Worm (Caenorhabditis elegans) whole organism, L1 larva: ENCODE measurements around the gene F21D12.3.

Experiments used
- Y116A8C.19 ChIP-seq: sonication (generic microtip); optimal IDR thresholded peaks from 2 replicates; lab custom pipeline; 2016; ENCODE audit warnings: missing compliant biosample characterization, missing genetic modification characterization, borderline replicate concordance
- aha-1 ChIP-seq: fragments of 150-350 bp; optimal IDR thresholded peaks from 2 replicates; lab custom pipeline; 2014; ENCODE audit warnings: missing biosample characterization, missing genetic modification characterization
- alr-1 ChIP-seq: fragments of 200-800 bp; sonication (Bioruptor generic); optimal IDR thresholded peaks from 2 replicates; lab custom pipeline; 2018; ENCODE audit warnings: borderline replicate concordance, mild to moderate bottlenecking, missing genetic modification characterization, missing compliant biosample characterization
- aly-2 ChIP-seq: fragments of 150-350 bp; optimal IDR thresholded peaks from 2 replicates; lab custom pipeline; 2014; ENCODE audit warnings: missing biosample characterization, missing genetic modification characterization
- blmp-1 ChIP-seq: fragments of 150-350 bp; optimal IDR thresholded peaks from 2 replicates; lab custom pipeline; 2014; ENCODE audit warnings: missing biosample characterization, missing genetic modification characterization
- ceh-63 ChIP-seq: fragments of 200-800 bp; sonication (Bioruptor generic); optimal IDR thresholded peaks from 2 replicates; lab custom pipeline; 2018; ENCODE audit warnings: mild to moderate bottlenecking, missing genetic modification characterization, missing compliant biosample characterization
- ceh-8 ChIP-seq: fragments of 200-800 bp; sonication (Bioruptor generic); optimal IDR thresholded peaks from 2 replicates; lab custom pipeline; 2018; ENCODE audit warnings: mild to moderate bottlenecking, missing genetic modification characterization, moderate library complexity, missing compliant biosample characterization
- ceh-82 ChIP-seq, 3 experiments: fragments of 150-350 bp in 1 of 3; sonication (generic microtip) in 2 of 3; optimal IDR thresholded peaks; 2 replicates each; lab custom pipeline; 2014 to 2017; ENCODE audit warnings: missing biosample characterization in 3 of 3, missing genetic modification characterization in 3 of 3
- ceh-90 ChIP-seq: sonication (generic microtip); optimal IDR thresholded peaks from 2 replicates; lab custom pipeline; 2016; ENCODE audit warnings: missing genetic modification characterization, missing compliant biosample characterization
- ces-1 ChIP-seq: fragments of 150-350 bp; optimal IDR thresholded peaks from 2 replicates; lab custom pipeline; 2014; ENCODE audit warnings: missing biosample characterization, missing genetic modification reagents, missing genetic modification characterization
- efl-1 ChIP-seq, 4 experiments: fragments of 150-350 bp; optimal IDR thresholded peaks in 3 of 4; peaks in 1 of 4; 1 replicate in 1 of 4; 2 replicates in 3 of 4; lab custom pipeline; 2014; ENCODE audit warnings: missing biosample characterization in 2 of 4, missing genetic modification characterization in 2 of 4, missing genetic modification reagents in 2 of 4
- egl-13 ChIP-seq: sonication (generic microtip); optimal IDR thresholded peaks from 2 replicates; lab custom pipeline; 2016; ENCODE audit warnings: missing genotype, missing genetic modification reagents, missing genetic modification characterization, missing compliant biosample characterization
- egl-27 ChIP-seq, 2 experiments: fragments of 150-350 bp in 1 of 2; sonication (generic microtip); optimal IDR thresholded peaks; 3 replicates each; lab custom pipeline; 2017 to 2018; ENCODE audit warnings: missing biosample characterization in 2 of 2, missing genetic modification characterization in 2 of 2, missing genetic modification reagents in 2 of 2
- elt-2 ChIP-seq: sonication (generic microtip); optimal IDR thresholded peaks from 2 replicates; lab custom pipeline; 2016; ENCODE audit warnings: missing genetic modification characterization, mild to moderate bottlenecking, inconsistent platforms, missing compliant biosample characterization, missing genetic modification reagents
- elt-3 ChIP-seq, 6 experiments: fragments of 150-350 bp in 1 of 6; sonication (generic microtip); optimal IDR thresholded peaks; 2 replicates each; lab custom pipeline; 2017 to 2018; ENCODE audit warnings: missing biosample characterization in 6 of 6, missing genetic modification characterization in 6 of 6, inconsistent platforms in 1 of 6
- ets-5 ChIP-seq: fragments of 200-800 bp; sonication (Bioruptor generic); IDR thresholded peaks from 2 replicates; pipeline ENCODE4 v1.3.6; 2022; ENCODE audit warnings: missing genetic modification characterization, missing compliant biosample characterization
- fos-1 ChIP-seq: fragments of 150-350 bp; optimal IDR thresholded peaks from 2 replicates; lab custom pipeline; 2014; ENCODE audit warnings: missing biosample characterization, missing genetic modification characterization
- grh-1 ChIP-seq: fragments of 200-800 bp; sonication (Bioruptor generic); IDR thresholded peaks from 2 replicates; pipeline ENCODE4 v1.3.6; 2022; ENCODE audit warnings: missing genetic modification reagents, missing genetic modification characterization, missing compliant biosample characterization
- irx-1 ChIP-seq: sonication (generic microtip); optimal IDR thresholded peaks from 2 replicates; lab custom pipeline; 2016; ENCODE audit warnings: missing genetic modification characterization, missing compliant biosample characterization
- isw-1 ChIP-seq: fragments of 200-800 bp; sonication (Bioruptor generic); IDR thresholded peaks from 2 replicates; pipeline ENCODE4 v1.3.6; 2022; ENCODE audit warnings: missing genetic modification characterization, missing compliant biosample characterization
- jun-1 ChIP-seq: fragments of 150-350 bp; optimal IDR thresholded peaks from 2 replicates; lab custom pipeline; 2014; ENCODE audit warnings: missing biosample characterization, missing genetic modification reagents, missing genetic modification characterization
- lin-14 ChIP-seq: fragments of 200-800 bp; sonication (Bioruptor generic); optimal IDR thresholded peaks from 2 replicates; lab custom pipeline; 2018; ENCODE audit warnings: mild to moderate bottlenecking, missing genetic modification characterization, moderate library complexity, missing compliant biosample characterization
- lin-15B ChIP-seq: fragments of 150-350 bp; sonication (generic microtip); optimal IDR thresholded peaks from 3 replicates; lab custom pipeline; 2014; ENCODE audit warnings: missing biosample characterization, missing genetic modification characterization
- lin-35 ChIP-seq, 2 experiments: fragments of 150-350 bp; optimal IDR thresholded peaks; 2 replicates each; lab custom pipeline; 2014; ENCODE audit warnings: missing biosample characterization in 2 of 2, missing genetic modification characterization in 2 of 2, missing genetic modification reagents in 2 of 2
- lin-39 ChIP-seq: fragments of 150-350 bp; optimal IDR thresholded peaks from 2 replicates; lab custom pipeline; 2014; ENCODE audit warnings: missing biosample characterization, missing genetic modification reagents, missing genetic modification characterization
- lir-3 ChIP-seq: sonication (generic microtip); optimal IDR thresholded peaks from 2 replicates; lab custom pipeline; 2016; ENCODE audit warnings: mild to moderate bottlenecking, missing genetic modification characterization, moderate library complexity, missing compliant biosample characterization; ENCODE audit not compliant: poor library complexity
- lsy-2 ChIP-seq, 2 experiments: fragments of 150-350 bp; optimal IDR thresholded peaks; 2 replicates each; lab custom pipeline; 2014; ENCODE audit warnings: missing biosample characterization in 2 of 2, missing genetic modification characterization in 2 of 2
- mdl-1 ChIP-seq, 2 experiments: fragments of 150-350 bp; optimal IDR thresholded peaks; 2 replicates each; lab custom pipeline; 2014 to 2017; ENCODE audit warnings: missing biosample characterization in 2 of 2, missing genetic modification characterization in 2 of 2, inconsistent platforms in 1 of 2
- nhr-11 ChIP-seq: fragments of 150-350 bp; optimal IDR thresholded peaks from 2 replicates; lab custom pipeline; 2014; ENCODE audit warnings: missing biosample characterization, missing genetic modification characterization
- nhr-20 ChIP-seq: sonication (generic microtip); optimal IDR thresholded peaks from 2 replicates; lab custom pipeline; 2016; ENCODE audit warnings: mild to moderate bottlenecking, missing genetic modification characterization, missing compliant biosample characterization
- nhr-237 ChIP-seq: fragments of 150-350 bp; optimal IDR thresholded peaks from 2 replicates; lab custom pipeline; 2014; ENCODE audit warnings: missing biosample characterization, missing genetic modification characterization
- nhr-47 ChIP-seq: sonication (generic microtip); optimal IDR thresholded peaks from 2 replicates; lab custom pipeline; 2016; ENCODE audit warnings: mild to moderate bottlenecking, missing genetic modification characterization, moderate library complexity, missing compliant biosample characterization
- nhr-71 ChIP-seq: sonication (generic microtip); optimal IDR thresholded peaks from 2 replicates; lab custom pipeline; 2016; ENCODE audit warnings: mild to moderate bottlenecking, missing genetic modification characterization, moderate library complexity, missing compliant biosample characterization
- nhr-84 ChIP-seq: sonication (generic microtip); optimal IDR thresholded peaks from 2 replicates; lab custom pipeline; 2017; ENCODE audit warnings: missing biosample characterization, missing genetic modification characterization
- nhr-85 ChIP-seq: sonication (generic microtip); peaks from one replicate; lab custom pipeline; 2016; ENCODE audit warnings: missing genetic modification characterization, inconsistent platforms, missing compliant biosample characterization
- nhr-90 ChIP-seq: sonication (generic microtip); optimal IDR thresholded peaks from 2 replicates; lab custom pipeline; 2016; ENCODE audit warnings: mild to moderate bottlenecking, missing genetic modification characterization, missing compliant biosample characterization; ENCODE audit not compliant: poor library complexity
- pax-3 ChIP-seq: fragments of 200-800 bp; sonication (Bioruptor generic); optimal IDR thresholded peaks from 2 replicates; lab custom pipeline; 2018; ENCODE audit warnings: mild to moderate bottlenecking, missing genetic modification characterization, moderate library complexity, missing compliant biosample characterization
- pqm-1 ChIP-seq: sonication (generic microtip); optimal IDR thresholded peaks from 3 replicates; lab custom pipeline; 2017; ENCODE audit warnings: missing biosample characterization, missing genetic modification characterization
- rnt-1 ChIP-seq: sonication (generic microtip); optimal IDR thresholded peaks from 2 replicates; lab custom pipeline; 2016; ENCODE audit warnings: mild to moderate bottlenecking, missing genetic modification characterization, moderate library complexity, missing compliant biosample characterization
- snpc-4 ChIP-seq: fragments of 150-350 bp; optimal IDR thresholded peaks from 2 replicates; lab custom pipeline; 2014; ENCODE audit warnings: missing biosample characterization, missing genetic modification characterization
- snu-23 ChIP-seq: sonication (generic microtip); optimal IDR thresholded peaks from 2 replicates; lab custom pipeline; 2016; ENCODE audit warnings: missing genetic modification characterization, missing compliant biosample characterization
- swsn-7 ChIP-seq: sonication (generic microtip); optimal IDR thresholded peaks from 2 replicates; lab custom pipeline; 2016; ENCODE audit warnings: missing genetic modification characterization, missing compliant biosample characterization
- tbx-2 ChIP-seq: sonication (generic microtip); optimal IDR thresholded peaks from 2 replicates; lab custom pipeline; 2016; ENCODE audit warnings: missing genetic modification characterization, missing compliant biosample characterization
- unc-62 ChIP-seq: fragments of 150-350 bp; optimal IDR thresholded peaks from 2 replicates; lab custom pipeline; 2014; ENCODE audit warnings: missing biosample characterization, missing genetic modification reagents, missing genetic modification characterization
- unc-86 ChIP-seq: sonication (generic microtip); optimal IDR thresholded peaks from 2 replicates; lab custom pipeline; 2016; ENCODE audit warnings: missing genetic modification characterization, missing compliant biosample characterization
- unc-98 ChIP-seq: fragments of 200-800 bp; sonication (Bioruptor generic); IDR thresholded peaks from 2 replicates; pipeline ENCODE4 v1.3.6; 2022; ENCODE audit warnings: missing genetic modification characterization, missing compliant biosample characterization
- xbp-1 ChIP-seq: sonication (generic microtip); optimal IDR thresholded peaks from 2 replicates; lab custom pipeline; 2016; ENCODE audit warnings: missing genetic modification characterization, missing compliant biosample characterization
- zag-1 ChIP-seq: fragments of 150-350 bp; optimal IDR thresholded peaks from 2 replicates; lab custom pipeline; 2014; ENCODE audit warnings: missing biosample characterization, missing genetic modification characterization

F21D12.3 gene

ce11 chrII:7277257-7277656, 46.6 kb downstream of the F21D12.3 start:
- no peak for TF ChIP-seq fos-1
- TF ChIP-seq ceh-82 (tag; optimal IDR thresholded peaks at IDR 0.05; lab: Kevin White, UChicago): no peak
- no peak for TF ChIP-seq aly-2 (tag; lab: Kevin White, UChicago)
- no peak for TF ChIP-seq unc-62 (GFP tag; lab: Kevin White, UChicago)
- TF ChIP-seq ets-5 (GFP tag; lab: Robert Waterston, UW): no peak
- TF ChIP-seq nhr-11 (tag; lab: Kevin White, UChicago): no peak
- no peak for TF ChIP-seq zag-1 (tag; lab: Kevin White, UChicago)
- TF ChIP-seq nhr-84 (tag; lab: Kevin White, UChicago): no peak
- TF ChIP-seq nhr-47 (tag; lab: Kevin White, UChicago): no peak
- peak; percentile 24 for TF ChIP-seq nhr-71 (tag; lab: Kevin White, UChicago)
- peak; percentile 88 for TF ChIP-seq elt-2 (tag; lab: Kevin White, UChicago)
- TF ChIP-seq xbp-1: no peak
- no peak for TF ChIP-seq ceh-8 (GFP tag; lab: Kevin White, UChicago)
- TF ChIP-seq lsy-2 (tag; optimal IDR thresholded peaks at IDR 0.05; lab: Kevin White, UChicago): no peak
- TF ChIP-seq unc-86: no peak
- TF ChIP-seq nhr-237 (tag; lab: Kevin White, UChicago): no peak
- TF ChIP-seq ceh-63 (GFP tag; lab: Kevin White, UChicago): no peak
- no peak for TF ChIP-seq irx-1 (tag; lab: Kevin White, UChicago)
- no peak for TF ChIP-seq swsn-7 (tag; lab: Kevin White, UChicago)
- no peak for TF ChIP-seq alr-1 (tag; lab: Kevin White, UChicago)
- TF ChIP-seq nhr-20 (tag; lab: Kevin White, UChicago): peak; percentile 20
- TF ChIP-seq pqm-1 (tag; lab: Kevin White, UChicago): no peak

DNA sequence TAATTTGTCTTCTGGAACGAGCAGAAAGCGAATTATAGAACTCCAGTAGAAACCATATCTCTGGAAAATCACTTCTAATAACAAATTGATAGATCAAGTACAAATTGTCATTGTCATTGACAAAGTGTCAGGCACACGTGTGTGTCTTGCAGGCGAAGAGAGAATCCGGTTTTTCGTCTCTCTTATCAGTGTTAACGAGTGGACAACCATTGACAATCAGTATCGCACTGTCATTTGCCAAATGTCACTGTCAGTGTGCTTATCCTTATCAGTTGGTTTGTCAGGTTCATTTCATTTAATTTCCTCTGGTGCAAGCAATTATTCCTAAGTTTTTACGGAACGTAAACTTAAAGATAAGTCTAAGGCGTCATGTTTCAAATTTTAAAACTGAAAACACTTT, 50.3 kb downstream of the F21D12.3 start:
- no peak for TF ChIP-seq nhr-71 (tag; lab: Kevin White, UChicago)
- TF ChIP-seq isw-1 (GFP tag; lab: Robert Waterston, UW): no peak
- no peak for TF ChIP-seq snu-23 (GFP tag; lab: Kevin White, UChicago)
- no peak for TF ChIP-seq lin-39
- no peak for TF ChIP-seq rnt-1 (tag; lab: Kevin White, UChicago)
- TF ChIP-seq fos-1: no peak
- TF ChIP-seq elt-2 (tag; lab: Kevin White, UChicago): peak; percentile 71
- TF ChIP-seq swsn-7 (tag; lab: Kevin White, UChicago): no peak
- TF ChIP-seq efl-1 (optimal IDR thresholded peaks at IDR 0.05; lab: Kevin White, UChicago): no peak
- TF ChIP-seq efl-1 (GFP tag; optimal IDR thresholded peaks at IDR 0.05 in 1 of 2; lab: Kevin White, UChicago): no peak
- TF ChIP-seq mdl-1 (tag; optimal IDR thresholded peaks at IDR 0.05; lab: Kevin White, UChicago): peak in 1 of 2 experiments; percentile 16
- TF ChIP-seq lin-15B (tag; lab: Kevin White, UChicago): no peak
- TF ChIP-seq lin-14 (GFP tag; lab: Kevin White, UChicago): peak; percentile 31
- TF ChIP-seq egl-13 (tag; lab: Kevin White, UChicago): no peak
- TF ChIP-seq pax-3: no peak
- no peak for TF ChIP-seq ceh-90 (tag; lab: Kevin White, UChicago)
- TF ChIP-seq pqm-1 (tag; lab: Kevin White, UChicago): peak; percentile 61
- TF ChIP-seq jun-1 (tag; lab: Kevin White, UChicago): no peak
- TF ChIP-seq Y116A8C.19 (tag; lab: Kevin White, UChicago): no peak
- no peak for TF ChIP-seq unc-62 (GFP tag; lab: Kevin White, UChicago)
- peak; percentile 12 for TF ChIP-seq nhr-20 (tag; lab: Kevin White, UChicago)
- TF ChIP-seq egl-27 (tag; optimal IDR thresholded peaks at IDR 0.05; lab: Kevin White, UChicago): no peak
- no peak for TF ChIP-seq unc-98 (GFP tag; lab: Robert Waterston, UW)
- no peak for TF ChIP-seq lsy-2 (tag; optimal IDR thresholded peaks at IDR 0.05; lab: Kevin White, UChicago)
- TF ChIP-seq blmp-1 (tag; lab: Kevin White, UChicago): no peak
- TF ChIP-seq, all 84 proteins: peak for 5

- TF ChIP-seq lsy-2 (tag; optimal IDR thresholded peaks at IDR 0.05; lab: Kevin White, UChicago) (peak in 1 of 2 experiments; percentile 12), nhr-90 (tag; lab: Kevin White, UChicago) (peak; percentile 6), nhr-71 (tag; lab: Kevin White, UChicago) (peak; percentile 36), elt-3 (tag; optimal IDR thresholded peaks at IDR 0.05; lab: Kevin White, UChicago) (peak in 2 of 6 experiments; percentile 80 to 81), tbx-2 (tag; lab: Kevin White, UChicago) (peak; percentile 44), aha-1 (no peak), ceh-8 (GFP tag; lab: Kevin White, UChicago) (no peak), ces-1 (GFP tag; lab: Kevin White, UChicago) (no peak), snpc-4 (tag; lab: Kevin White, UChicago) (no peak), lin-14 (GFP tag; lab: Kevin White, UChicago) (peak; percentile 57), grh-1 (peak; percentile 71), lin-35 (GFP tag; optimal IDR thresholded peaks at IDR 0.05; lab: Kevin White, UChicago) (peak in 1 of 2 experiments; percentile 51), nhr-85 (peak; percentile 96), blmp-1 (tag; lab: Kevin White, UChicago) (peak; percentile 28), lir-3 (peak; percentile 45)
These were observed 51.3 kb downstream of the F21D12.3 start for ce11 chrII:7272513-7272912.
